Fruit fly (Drosophila melanogaster) whole organism, embryonic: ENCODE data around the gene Os-C.

Source experiments
- Aef1 ChIP-seq: fragments of 200-800 bp; sonication (Bioruptor generic); IDR thresholded peaks from 3 replicates; pipeline ENCODE4 v1.3.6; 2022; ENCODE audit warnings: missing biosample characterization, missing genetic modification characterization
- Atf-2 ChIP-seq: fragments of 200-800 bp; sonication (Bioruptor generic); optimal IDR thresholded peaks from 2 replicates; lab custom pipeline; 2016; ENCODE audit warnings: missing biosample characterization, missing genetic modification characterization
- B-H1 ChIP-seq: fragments of 200-800 bp; sonication (Bioruptor generic); IDR thresholded peaks from 3 replicates; pipeline ENCODE4 v1.3.6; 2022; ENCODE audit warnings: missing biosample characterization, missing genetic modification characterization
- Blimp-1 ChIP-seq: fragments of 200-800 bp; sonication (Bioruptor generic); optimal IDR thresholded peaks from 3 replicates; lab custom pipeline; 2018; ENCODE audit warnings: missing biosample characterization, missing genetic modification characterization, mild to moderate bottlenecking, moderate library complexity, missing genetic modification reagents
- CG10321 ChIP-seq: fragments of 200-800 bp; sonication (Bioruptor generic); IDR thresholded peaks from 2 replicates; pipeline ENCODE4 v1.3.6; 2022; ENCODE audit warnings: missing biosample characterization, missing genetic modification characterization
- CG11456 ChIP-seq: fragments of 200-800 bp; sonication (Bioruptor generic); IDR thresholded peaks from 3 replicates; pipeline ENCODE4 v1.3.6; 2022; ENCODE audit warnings: missing biosample characterization, missing genetic modification characterization
- CG11695 ChIP-seq: fragments of 200-800 bp; sonication (Bioruptor generic); IDR thresholded peaks from 3 replicates; pipeline ENCODE4 v1.3.6; 2022; ENCODE audit warnings: missing biosample characterization, missing genetic modification characterization
- CG12659 ChIP-seq: fragments of 200-800 bp; sonication (Bioruptor generic); optimal IDR thresholded peaks from 3 replicates; lab custom pipeline; 2017; ENCODE audit warnings: mild to moderate bottlenecking, missing biosample characterization, missing genetic modification reagents, missing genetic modification characterization
- CG12744 ChIP-seq: fragments of 200-800 bp; sonication (Bioruptor generic); optimal IDR thresholded peaks from 2 replicates; lab custom pipeline; 2016; ENCODE audit warnings: missing biosample characterization, missing genetic modification characterization
- CG14014 ChIP-seq: fragments of 200-800 bp; sonication (Bioruptor generic); IDR thresholded peaks from 2 replicates; pipeline ENCODE4 v1.3.6; 2022; ENCODE audit warnings: missing biosample characterization, missing genetic modification characterization
- CG14441 ChIP-seq: fragments of 200-800 bp; sonication (Bioruptor generic); IDR thresholded peaks from 2 replicates; pipeline ENCODE4 v1.3.6; 2022; ENCODE audit warnings: missing biosample characterization, missing genetic modification characterization
- CG14710 ChIP-seq: fragments of 200-800 bp; sonication (Bioruptor generic); optimal IDR thresholded peaks from 3 replicates; lab custom pipeline; 2019; ENCODE audit warnings: missing biosample characterization, mild to moderate bottlenecking, missing genetic modification characterization, moderate library complexity
- CG14860 ChIP-seq: fragments of 200-800 bp; sonication (Bioruptor generic); IDR thresholded peaks from 3 replicates; pipeline ENCODE4 v1.3.6; 2022; ENCODE audit warnings: missing biosample characterization, missing genetic modification characterization; ENCODE audit not compliant: partially characterized antibody
- CG15479 ChIP-seq: fragments of 200-800 bp; sonication (Bioruptor generic); optimal IDR thresholded peaks from 3 replicates; lab custom pipeline; 2019; ENCODE audit warnings: missing biosample characterization, mild to moderate bottlenecking, missing genetic modification characterization, moderate library complexity
- CG17359 ChIP-seq: fragments of 200-800 bp; sonication (Bioruptor generic); optimal IDR thresholded peaks from 3 replicates; lab custom pipeline; 2018; ENCODE audit warnings: missing biosample characterization, mild to moderate bottlenecking, missing genetic modification characterization, moderate library complexity
- CG18599 ChIP-seq: fragments of 200-800 bp; sonication (Bioruptor generic); optimal IDR thresholded peaks from 3 replicates; lab custom pipeline; 2017; ENCODE audit warnings: missing biosample characterization, missing genetic modification characterization, mild to moderate bottlenecking, moderate library complexity, missing genetic modification reagents
- CG2199 ChIP-seq: fragments of 200-800 bp; sonication (Bioruptor generic); IDR thresholded peaks from 3 replicates; pipeline ENCODE4 v1.3.6; 2022; ENCODE audit warnings: missing biosample characterization, missing genetic modification characterization
- CG2202 ChIP-seq: fragments of 200-800 bp; sonication (Bioruptor generic); optimal IDR thresholded peaks from 2 replicates; lab custom pipeline; 2018; ENCODE audit warnings: missing biosample characterization, mild to moderate bottlenecking, missing genetic modification characterization
- CG33213 ChIP-seq: fragments of 200-800 bp; sonication (Bioruptor generic); optimal IDR thresholded peaks from 3 replicates; lab custom pipeline; 2016; ENCODE audit warnings: missing biosample characterization, missing genetic modification characterization
- CG42726 ChIP-seq: fragments of 200-800 bp; sonication (Bioruptor generic); IDR thresholded peaks from 2 replicates; pipeline ENCODE4 v1.3.6; 2022; ENCODE audit warnings: missing biosample characterization, missing genetic modification characterization; ENCODE audit not compliant: partially characterized antibody
- CG6254 ChIP-seq: fragments of 200-800 bp; sonication (Bioruptor generic); optimal IDR thresholded peaks from 3 replicates; lab custom pipeline; 2017; ENCODE audit warnings: mild to moderate bottlenecking, missing biosample characterization, missing genetic modification reagents, missing genetic modification characterization
- CG9437 ChIP-seq: fragments of 200-800 bp; sonication (Bioruptor generic); optimal IDR thresholded peaks from 2 replicates; lab custom pipeline; 2018; ENCODE audit warnings: missing biosample characterization, mild to moderate bottlenecking, missing genetic modification characterization
- Drgx ChIP-seq: fragments of 200-800 bp; sonication (Bioruptor generic); IDR thresholded peaks from 2 replicates; pipeline ENCODE4 v1.3.6; 2022; ENCODE audit warnings: missing biosample characterization, missing genetic modification characterization
- Fer1 ChIP-seq: fragments of 200-800 bp; sonication (Bioruptor generic); optimal IDR thresholded peaks from 2 replicates; lab custom pipeline; 2017; ENCODE audit warnings: missing biosample characterization, mild to moderate bottlenecking, missing genetic modification characterization
- HLH3B ChIP-seq: fragments of 200-800 bp; sonication (Bioruptor generic); IDR thresholded peaks from 2 replicates; pipeline ENCODE4 v1.3.6; 2022; ENCODE audit warnings: missing biosample characterization, missing genetic modification characterization
- Hr3 ChIP-seq: fragments of 200-800 bp; sonication (Bioruptor generic); optimal IDR thresholded peaks from 3 replicates; lab custom pipeline; 2016; ENCODE audit warnings: missing biosample characterization, missing genetic modification characterization
- Nf-YB ChIP-seq: fragments of 200-800 bp; sonication (Bioruptor generic); optimal IDR thresholded peaks from 3 replicates; lab custom pipeline; 2019; ENCODE audit warnings: missing biosample characterization, mild to moderate bottlenecking, missing genetic modification characterization, moderate library complexity
- Nf-YC ChIP-seq: fragments of 200-800 bp; optimal IDR thresholded peaks from 3 replicates; lab custom pipeline; 2019; ENCODE audit warnings: missing biosample characterization, mild to moderate bottlenecking, missing genetic modification characterization, moderate library complexity
- Spps ChIP-seq: fragments of 200-800 bp; sonication (Bioruptor generic); optimal IDR thresholded peaks from 2 replicates; lab custom pipeline; 2018; ENCODE audit warnings: missing biosample characterization, mild to moderate bottlenecking, missing genetic modification characterization
- Trl ChIP-seq, 3 experiments: fragments of >200 bp in 2 of 3; fragments of 200-800 bp in 1 of 3; sonication (Bioruptor generic) in 1 of 3; optimal IDR thresholded peaks; 2 replicates in 1 of 3; 3 replicates in 2 of 3; lab custom pipeline; 2016 to 2017; ENCODE audit warnings: missing biosample characterization in 1 of 3, missing genetic modification characterization in 1 of 3
- Vsx1 ChIP-seq: fragments of 200-800 bp; sonication (Bioruptor generic); optimal IDR thresholded peaks from 2 replicates; lab custom pipeline; 2017; ENCODE audit warnings: missing biosample characterization, mild to moderate bottlenecking, missing genetic modification characterization, missing genetic modification reagents
- cg ChIP-seq: fragments of 200-800 bp; sonication (Bioruptor generic); optimal IDR thresholded peaks from 3 replicates; lab custom pipeline; 2019; ENCODE audit warnings: missing biosample characterization, mild to moderate bottlenecking, missing genetic modification characterization, moderate library complexity
- dmrt11E ChIP-seq: fragments of 200-800 bp; sonication (Bioruptor generic); optimal IDR thresholded peaks from 3 replicates; lab custom pipeline; 2018; ENCODE audit warnings: missing biosample characterization, mild to moderate bottlenecking, missing genetic modification characterization, moderate library complexity
- dpn ChIP-seq, 2 experiments: fragments of 200-800 bp; sonication (Bioruptor generic); optimal IDR thresholded peaks; 3 replicates each; lab custom pipeline; 2016; ENCODE audit warnings: missing biosample characterization in 2 of 2, missing genetic modification characterization in 2 of 2
- emc ChIP-seq: fragments of 200-800 bp; sonication (Bioruptor generic); optimal IDR thresholded peaks from 2 replicates; lab custom pipeline; 2016; ENCODE audit warnings: missing biosample characterization, missing genetic modification characterization
- ftz-f1 ChIP-seq: fragments of 200-800 bp; sonication (Bioruptor generic); optimal IDR thresholded peaks from 2 replicates; lab custom pipeline; 2016; ENCODE audit warnings: missing biosample characterization, missing genetic modification characterization
- gem ChIP-seq: fragments of 200-800 bp; sonication (Bioruptor generic); optimal IDR thresholded peaks from 2 replicates; lab custom pipeline; 2019; ENCODE audit warnings: missing biosample characterization, mild to moderate bottlenecking, missing genetic modification characterization, moderate library complexity
- grn ChIP-seq: fragments of 200-800 bp; sonication (Bioruptor generic); optimal IDR thresholded peaks from 3 replicates; lab custom pipeline; 2017; ENCODE audit warnings: missing biosample characterization, missing genetic modification characterization
- insv ChIP-seq, 2 experiments: fragments of 200-800 bp; sonication (Bioruptor generic); optimal IDR thresholded peaks; 3 replicates each; lab custom pipeline; 2016 to 2018; ENCODE audit warnings: missing biosample characterization in 2 of 2, missing genetic modification characterization in 2 of 2
- nerfin-2 ChIP-seq: fragments of 200-800 bp; sonication (Bioruptor generic); IDR thresholded peaks from 2 replicates; pipeline ENCODE4 v1.3.6; 2022; ENCODE audit warnings: missing biosample characterization, missing genetic modification characterization; ENCODE audit not compliant: partially characterized antibody
- scrt ChIP-seq: fragments of 200-800 bp; sonication (Bioruptor generic); optimal IDR thresholded peaks from 2 replicates; lab custom pipeline; 2018; ENCODE audit warnings: missing biosample characterization, mild to moderate bottlenecking, missing genetic modification characterization, moderate library complexity
- sima ChIP-seq: fragments of 200-800 bp; sonication (Bioruptor generic); optimal IDR thresholded peaks from 2 replicates; lab custom pipeline; 2016; ENCODE audit warnings: missing biosample characterization, missing genetic modification characterization
- stc ChIP-seq: fragments of 200-800 bp; sonication (Bioruptor generic); IDR thresholded peaks from 2 replicates; pipeline ENCODE4 v1.3.6; 2022; ENCODE audit warnings: missing biosample characterization, missing genetic modification characterization
- tap ChIP-seq: fragments of 200-800 bp; optimal IDR thresholded peaks from 3 replicates; lab custom pipeline; 2019; ENCODE audit warnings: missing biosample characterization, mild to moderate bottlenecking, missing genetic modification characterization, moderate library complexity
- tgo ChIP-seq: fragments of 200-800 bp; sonication (Bioruptor generic); IDR thresholded peaks from 3 replicates; pipeline ENCODE4 v1.3.6; 2022; ENCODE audit warnings: missing biosample characterization, missing genetic modification characterization
- ttk ChIP-seq: fragments of 200-800 bp; sonication (Bioruptor generic); IDR thresholded peaks from 2 replicates; pipeline ENCODE4 v2.1.2; 2022; ENCODE audit warnings: missing biosample characterization, missing genetic modification characterization
- twi ChIP-seq: fragments of 200-800 bp; optimal IDR thresholded peaks from 2 replicates; lab custom pipeline; 2019; ENCODE audit warnings: missing biosample characterization, mild to moderate bottlenecking, missing genetic modification characterization, moderate library complexity

Gene Os-C

dm6 chr3R:7944699-7945349 lies 33.9 kb upstream of the Os-C start:
- TF ChIP-seq scrt, result no peak
- no peak for TF ChIP-seq CG14860 (GFP tag; lab: Robert Waterston, UW)
- TF ChIP-seq grn, result peak; percentile 50
- no peak for TF ChIP-seq Hr3
- no peak for TF ChIP-seq CG2202 (tag; lab: Kevin White, UChicago)
- TF ChIP-seq Nf-YC, result no peak
- TF ChIP-seq tgo (GFP tag; lab: Robert Waterston, UW), result no peak
- no peak for TF ChIP-seq Vsx1 (GFP tag; lab: Kevin White, UChicago)
- no peak for TF ChIP-seq CG6254 (GFP tag; lab: Kevin White, UChicago)
- peak; percentile 17 for TF ChIP-seq dmrt11E (tag; lab: Kevin White, UChicago)
- no peak for TF ChIP-seq CG33213 (GFP tag; lab: Kevin White, UChicago)
- no peak for TF ChIP-seq CG14014 (GFP tag; lab: Robert Waterston, UW)
- TF ChIP-seq tap (tag; lab: Kevin White, UChicago), result no peak
- no peak for TF ChIP-seq sima (GFP tag; lab: Kevin White, UChicago)
- no peak for TF ChIP-seq Fer1
- peak; percentile 17 for TF ChIP-seq gem (tag; lab: Kevin White, UChicago)
- TF ChIP-seq nerfin-2, result no peak
- no peak for TF ChIP-seq HLH3B
- TF ChIP-seq Atf-2 (GFP tag; lab: Kevin White, UChicago), result no peak
- TF ChIP-seq CG11456 (GFP tag; lab: Robert Waterston, UW), result no peak
- no peak for TF ChIP-seq CG18599 (GFP tag; lab: Kevin White, UChicago)
- TF ChIP-seq Spps (tag; lab: Kevin White, UChicago), result no peak
- TF ChIP-seq Blimp-1 (GFP tag; lab: Kevin White, UChicago), result peak; percentile 48
- peak; percentile 49 for TF ChIP-seq CG15479
- TF ChIP-seq Trl (optimal IDR thresholded peaks at IDR 0.05; lab: Kevin White, UChicago), result peak in 1 of 2 experiments; percentile 6
- no peak for TF ChIP-seq Trl (GFP tag; optimal IDR thresholded peaks at IDR 0.05; lab: Kevin White, UChicago)
- TF ChIP-seq Aef1 (GFP tag; lab: Robert Waterston, UW), result no peak
- peak; percentile 21 for TF ChIP-seq CG9437 (GFP tag; lab: Kevin White, UChicago)
- TF ChIP-seq insv (GFP tag; optimal IDR thresholded peaks at IDR 0.05; lab: Kevin White, UChicago), result no peak
- no peak for TF ChIP-seq emc (GFP tag; lab: Kevin White, UChicago)

dm6 chr3R:7947349-7947748 lies 31.4 kb upstream of the Os-C start:
- TF ChIP-seq CG11695 (no peak), CG12744 (GFP tag; lab: Kevin White, UChicago) (no peak), CG12659 (GFP tag; lab: Kevin White, UChicago) (no peak), CG17359 (tag; lab: Kevin White, UChicago) (no peak), cg (GFP tag; lab: Kevin White, UChicago) (peak; percentile 13), B-H1 (no peak), Drgx (GFP tag; lab: Robert Waterston, UW) (peak; percentile 57; the same call in 1 of the 2 replicates), Nf-YB (GFP tag; lab: Kevin White, UChicago) (peak; percentile 49), CG14441 (GFP tag; lab: Robert Waterston, UW) (no peak), CG10321 (no peak), stc (GFP tag; lab: Robert Waterston, UW) (no peak), Trl (optimal IDR thresholded peaks at IDR 0.05; lab: Kevin White, UChicago) (peak in 1 of 2 experiments; percentile 25), Trl (GFP tag; optimal IDR thresholded peaks at IDR 0.05; lab: Kevin White, UChicago) (no peak), CG2199 (GFP tag; lab: Robert Waterston, UW) (peak; percentile 22; the same call in 1 of the 3 replicates), ftz-f1 (GFP tag; lab: Kevin White, UChicago) (no peak), dpn (GFP tag; optimal IDR thresholded peaks at IDR 0.05; lab: Kevin White, UChicago) (no peak), CG14710 (no peak), ttk (no peak), CG42726 (no peak), twi (tag; lab: Kevin White, UChicago) (peak; percentile 20)
